Fruit fly (Drosophila melanogaster) Kc167 (cell line): ENCODE data around the gene Cyp1.

Source experiments
- Sin3A ChIP-seq: fragments of >200 bp; optimal IDR thresholded peaks from 2 replicates; lab custom pipeline; 2018; ENCODE audit warnings: missing external identifiers
- h ChIP-seq: fragments of >200 bp; optimal IDR thresholded peaks from 3 replicates; lab custom pipeline; 2018; ENCODE audit warnings: missing external identifiers
- insv ChIP-seq: fragments of >200 bp; optimal IDR thresholded peaks from 3 replicates; lab custom pipeline; 2018; ENCODE audit warnings: missing external identifiers
- psq ChIP-seq: fragments of >200 bp; optimal IDR thresholded peaks from 2 replicates; lab custom pipeline; 2017; ENCODE audit warnings: missing external identifiers
- ttk ChIP-seq: sonication (Bioruptor generic); optimal IDR thresholded peaks from 2 replicates; lab custom pipeline; 2017; ENCODE audit warnings: missing external identifiers

- TF ChIP-seq psq (lab: Kevin White, UChicago), result no peak
- TF ChIP-seq ttk (lab: Kevin White, UChicago), result no peak
- TF ChIP-seq insv (lab: Kevin White, UChicago), result no peak
- TF ChIP-seq h, result no peak
- no peak for TF ChIP-seq Sin3A (lab: Kevin White, UChicago)
These were observed 23.5 kb downstream of the Cyp1 start, which contains the start of gene CG3632 for dm6 chrX:16296423-16297292.
